Fruit fly (Drosophila melanogaster) whole organism: ENCODE results near the gene Blos2.

Source experiments
- CG8478 ChIP-seq: fragments of >200 bp; optimal IDR thresholded peaks from 2 replicates; lab custom pipeline; 2018; ENCODE audit warnings: inconsistent platforms
- Dll ChIP-seq: fragments of >200 bp; optimal IDR thresholded peaks from 2 replicates; lab custom pipeline; 2017
- EcR ChIP-seq, 2 experiments: fragments of >200 bp; optimal IDR thresholded peaks; 2 replicates each; lab custom pipeline; 2017; ENCODE audit warnings: missing biosample characterization in 2 of 2, missing genetic modification characterization in 2 of 2, missing genetic modification reagents in 2 of 2
- pan ChIP-seq: fragments of >200 bp; optimal IDR thresholded peaks from 2 replicates; lab custom pipeline; 2017
- psq ChIP-seq: fragments of >200 bp; optimal IDR thresholded peaks from 2 replicates; lab custom pipeline; 2017
- usp ChIP-seq: fragments of >200 bp; optimal IDR thresholded peaks from 2 replicates; lab custom pipeline; 2017; ENCODE audit warnings: missing biosample characterization, missing genetic modification characterization, mixed read lengths

The Blos2 gene

DNA sequence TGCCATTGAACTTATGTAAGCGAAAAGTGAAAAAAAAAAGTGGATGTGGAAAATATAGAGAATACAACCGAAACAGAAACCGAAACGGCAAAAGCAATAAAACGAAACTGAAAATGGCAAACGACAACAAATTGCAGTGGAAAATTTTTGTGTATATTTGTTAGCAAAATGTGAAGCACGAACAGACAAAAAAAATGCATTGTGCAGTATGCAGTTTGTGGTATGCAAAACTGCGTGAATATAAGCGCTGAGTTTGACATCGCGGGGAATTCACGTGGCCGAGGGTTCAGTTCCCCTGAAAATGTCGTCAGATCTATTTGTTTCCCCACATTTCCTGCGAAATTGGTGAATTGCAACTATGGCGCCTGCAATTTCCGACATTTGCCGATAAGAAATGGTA, 17.7 kb upstream of the Blos2 start:
- no peak for TF ChIP-seq EcR (GFP tag; optimal IDR thresholded peaks at IDR 0.05; lab: Kevin White, UChicago)
- no peak for TF ChIP-seq Dll (lab: Kevin White, UChicago)
- no peak for TF ChIP-seq pan (lab: Kevin White, UChicago)
- no peak for TF ChIP-seq usp (GFP tag; lab: Kevin White, UChicago)
- no peak for TF ChIP-seq CG8478 (lab: Kevin White, UChicago)
- no peak for TF ChIP-seq psq (lab: Kevin White, UChicago)

DNA sequence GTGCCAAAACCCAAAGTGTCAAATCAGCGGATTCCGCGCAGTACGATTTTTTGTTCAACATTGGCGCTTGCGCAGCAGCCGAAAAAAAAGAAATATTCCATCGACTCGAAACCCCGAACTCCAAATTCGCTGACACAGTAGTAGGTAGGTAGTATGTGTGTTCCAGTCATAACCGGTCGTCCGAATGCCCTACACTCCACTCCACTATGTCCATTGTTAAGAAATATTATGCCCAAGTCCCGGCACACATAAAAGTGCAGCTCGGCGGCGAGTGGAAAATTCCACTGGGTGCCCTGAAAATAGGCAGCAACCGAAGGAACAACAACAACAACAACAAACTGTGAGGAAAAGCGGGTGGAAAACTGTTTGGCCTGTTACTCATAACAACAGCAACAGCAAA, 16.4 kb upstream of the Blos2 start:
- TF ChIP-seq pan (lab: Kevin White, UChicago) (no peak), psq (lab: Kevin White, UChicago) (no peak), usp (GFP tag; lab: Kevin White, UChicago) (no peak), CG8478 (lab: Kevin White, UChicago) (no peak), Dll (lab: Kevin White, UChicago) (no peak), EcR (GFP tag; optimal IDR thresholded peaks at IDR 0.05; lab: Kevin White, UChicago) (no peak)

DNA sequence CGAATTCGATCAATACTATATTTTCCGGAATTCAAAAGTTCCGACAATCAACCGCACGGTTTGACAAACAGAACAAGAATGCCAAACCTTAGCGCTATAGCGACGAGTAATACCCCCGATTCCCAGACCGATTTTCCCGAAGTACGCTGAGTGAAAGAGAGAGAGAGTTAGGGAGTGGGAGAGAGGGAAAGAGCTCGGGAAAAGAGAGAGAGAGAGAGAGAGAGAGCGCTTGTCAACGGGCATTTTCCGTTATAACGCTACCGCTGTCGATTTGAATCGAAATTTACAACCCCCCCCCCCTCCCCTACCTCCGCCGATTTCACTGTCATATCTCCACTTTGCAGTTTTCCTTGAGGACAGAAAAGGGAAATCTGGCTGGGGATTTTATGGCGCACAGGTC, 14.8 kb upstream of the Blos2 start:
- TF ChIP-seq Dll (lab: Kevin White, UChicago) (no peak), usp (GFP tag; lab: Kevin White, UChicago) (no peak), pan (lab: Kevin White, UChicago) (no peak), psq (lab: Kevin White, UChicago) (no peak), CG8478 (lab: Kevin White, UChicago) (no peak), EcR (GFP tag; optimal IDR thresholded peaks at IDR 0.05; lab: Kevin White, UChicago) (no peak)

DNA sequence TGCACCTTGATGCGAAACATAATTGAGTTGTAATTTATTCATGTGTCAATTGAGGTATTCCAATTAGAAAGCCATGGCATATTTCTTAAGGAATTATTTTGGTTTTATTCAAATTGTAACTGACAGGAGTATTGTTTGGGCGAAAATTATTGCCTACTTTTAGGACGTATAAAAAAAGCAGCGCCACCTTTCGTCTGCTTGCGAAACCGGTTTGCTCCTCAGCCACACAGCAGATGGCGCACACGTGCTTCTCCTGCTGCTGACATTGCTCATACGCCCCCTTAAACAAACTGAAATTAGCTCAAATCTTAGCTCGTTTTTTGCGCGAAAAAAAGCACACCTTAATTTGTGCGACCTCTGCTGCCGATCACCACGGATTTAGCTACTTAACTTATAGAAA, 13.5 kb upstream of the Blos2 start:
- TF ChIP-seq usp (GFP tag; lab: Kevin White, UChicago), result no peak
- no peak for TF ChIP-seq psq (lab: Kevin White, UChicago)
- no peak for TF ChIP-seq pan (lab: Kevin White, UChicago)
- no peak for TF ChIP-seq EcR (GFP tag; optimal IDR thresholded peaks at IDR 0.05; lab: Kevin White, UChicago)

DNA sequence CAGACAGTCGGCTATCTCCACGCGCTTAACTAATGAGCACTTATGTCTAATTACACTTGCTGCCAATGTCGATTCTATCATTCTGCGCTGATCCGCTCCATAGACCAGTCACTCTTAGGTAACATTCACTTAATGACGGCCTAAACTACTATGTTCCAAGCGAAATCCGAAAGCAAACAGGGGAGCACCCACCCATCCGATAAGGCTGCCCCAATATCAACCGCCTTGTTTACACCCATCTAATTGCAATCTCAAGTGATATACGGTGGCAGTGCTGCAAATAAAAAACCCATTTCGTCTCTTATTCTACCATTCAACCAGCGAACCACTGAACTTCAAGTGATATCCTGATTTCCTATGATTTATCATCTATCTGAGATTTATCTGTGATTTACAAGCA, 12.0 kb upstream of the Blos2 start:
- TF ChIP-seq CG8478 (lab: Kevin White, UChicago) (no peak), EcR (GFP tag; optimal IDR thresholded peaks at IDR 0.05; lab: Kevin White, UChicago) (no peak), pan (lab: Kevin White, UChicago) (no peak), Dll (lab: Kevin White, UChicago) (no peak), psq (lab: Kevin White, UChicago) (no peak), usp (GFP tag; lab: Kevin White, UChicago) (no peak)

DNA sequence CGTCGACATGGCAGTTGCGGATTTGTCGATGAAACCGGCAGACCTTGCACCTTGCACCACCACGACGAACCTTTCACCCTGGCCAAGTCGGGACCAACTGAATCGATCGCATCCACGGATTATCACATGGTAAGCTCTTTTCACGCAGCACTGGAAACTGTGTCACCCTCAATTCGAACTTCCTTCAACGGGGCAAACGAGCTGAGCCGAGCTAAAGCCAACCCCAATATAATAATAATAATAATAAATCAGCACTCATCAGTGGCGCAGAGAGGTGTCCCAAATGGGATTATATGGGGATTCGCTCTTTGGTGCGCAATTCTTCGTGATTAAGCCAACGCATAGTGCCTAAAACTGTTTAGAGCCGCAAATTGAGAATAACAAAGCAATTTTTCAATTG, 10.1 kb upstream of the Blos2 start, which contains the start of gene CG43693:
CG43693 (minus strand) TSS at position 101 of the 400 bp plus-strand sequence.
- TF ChIP-seq Dll (lab: Kevin White, UChicago), result no peak
- no peak for TF ChIP-seq usp (GFP tag; lab: Kevin White, UChicago)
- no peak for TF ChIP-seq EcR (GFP tag; optimal IDR thresholded peaks at IDR 0.05; lab: Kevin White, UChicago)
- no peak for TF ChIP-seq pan (lab: Kevin White, UChicago)
- no peak for TF ChIP-seq CG8478 (lab: Kevin White, UChicago)
- TF ChIP-seq psq (lab: Kevin White, UChicago), result no peak

DNA sequence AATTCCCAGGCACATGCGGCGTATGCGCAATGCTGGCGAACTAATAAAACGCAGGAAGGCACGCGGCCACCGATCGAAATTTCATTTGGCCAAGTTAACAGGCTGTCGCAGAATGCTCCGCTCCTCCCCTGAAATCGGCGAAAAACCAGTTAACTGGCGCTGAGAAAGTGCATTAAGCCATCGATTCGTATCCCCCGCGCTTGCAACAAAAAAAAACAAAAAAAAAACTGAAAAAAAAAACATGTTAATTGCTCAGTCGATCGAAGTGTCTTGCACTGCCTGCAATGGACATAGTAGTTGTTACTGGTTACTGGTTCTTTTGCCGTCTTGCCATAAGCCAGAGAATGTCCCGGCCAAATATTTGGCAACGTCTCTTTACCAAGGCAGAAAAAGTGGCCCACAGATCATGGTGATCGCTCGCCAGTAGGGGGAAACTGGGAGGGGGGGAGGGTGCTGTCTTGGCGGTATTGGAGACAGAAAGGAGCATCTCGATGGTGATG, 8.6 kb upstream of the Blos2 start:
- TF ChIP-seq usp (GFP tag; lab: Kevin White, UChicago), result no peak
- TF ChIP-seq CG8478 (lab: Kevin White, UChicago), result no peak
- no peak for TF ChIP-seq EcR (GFP tag; optimal IDR thresholded peaks at IDR 0.05; lab: Kevin White, UChicago)
- no peak for TF ChIP-seq psq (lab: Kevin White, UChicago)
- no peak for TF ChIP-seq pan (lab: Kevin White, UChicago)
- no peak for TF ChIP-seq Dll (lab: Kevin White, UChicago)

DNA sequence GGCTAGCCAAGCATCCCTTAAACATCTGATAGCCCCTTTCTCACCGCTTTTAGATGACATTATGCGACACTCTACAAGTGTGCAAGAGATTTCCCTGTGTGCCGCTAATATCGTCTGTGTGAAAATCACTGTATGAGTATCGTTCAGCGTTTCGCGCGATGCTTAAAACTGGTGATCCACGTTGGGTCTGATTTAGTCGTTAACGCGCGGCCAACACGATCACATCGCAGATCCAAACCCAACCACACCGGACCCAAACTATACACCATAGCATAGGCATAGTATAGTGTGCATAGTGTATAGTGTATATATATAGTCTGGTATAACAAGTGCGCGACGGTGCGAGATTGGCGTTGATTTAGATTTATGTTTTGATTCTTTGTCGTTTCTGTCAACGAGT, 7.5 kb upstream of the Blos2 start, which contains the start of gene CG7888:
CG7888 (plus strand) TSS at position 193 of the 400 bp plus-strand sequence.
- no peak for TF ChIP-seq usp (GFP tag; lab: Kevin White, UChicago)
- TF ChIP-seq pan (lab: Kevin White, UChicago), result no peak
- no peak for TF ChIP-seq psq (lab: Kevin White, UChicago)
- TF ChIP-seq EcR (GFP tag; optimal IDR thresholded peaks at IDR 0.05; lab: Kevin White, UChicago), result no peak
- no peak for TF ChIP-seq CG8478 (lab: Kevin White, UChicago)
- no peak for TF ChIP-seq Dll (lab: Kevin White, UChicago)

DNA sequence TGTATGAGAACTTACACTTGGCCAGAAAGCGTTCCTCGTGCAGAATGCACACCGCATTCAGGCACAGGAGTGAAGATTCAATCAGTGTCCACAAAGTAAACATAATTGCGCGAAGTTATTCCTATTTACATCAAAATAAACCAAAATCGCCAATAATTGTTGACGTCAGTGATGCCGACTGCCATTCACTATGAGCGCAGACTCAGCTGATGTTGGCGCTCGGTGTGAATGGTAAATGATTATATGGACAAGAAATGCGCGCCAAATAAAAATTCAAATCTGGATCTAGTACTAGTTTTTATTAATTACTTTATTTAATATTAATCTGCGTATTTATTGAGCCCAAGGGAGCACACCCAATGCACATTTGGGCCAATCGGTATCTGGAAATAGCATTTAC, 1.1 kb downstream of the Blos2 start, which contains the start of gene CG32069:
CG32069 (minus strand) TSS at position 174 of the 400 bp plus-strand sequence.
- TF ChIP-seq psq (lab: Kevin White, UChicago), result no peak
- no peak for TF ChIP-seq EcR (GFP tag; optimal IDR thresholded peaks at IDR 0.05; lab: Kevin White, UChicago)
- no peak for TF ChIP-seq Dll (lab: Kevin White, UChicago)
- TF ChIP-seq CG8478 (lab: Kevin White, UChicago), result no peak
- TF ChIP-seq usp (GFP tag; lab: Kevin White, UChicago), result no peak
- TF ChIP-seq pan (lab: Kevin White, UChicago), result no peak

DNA sequence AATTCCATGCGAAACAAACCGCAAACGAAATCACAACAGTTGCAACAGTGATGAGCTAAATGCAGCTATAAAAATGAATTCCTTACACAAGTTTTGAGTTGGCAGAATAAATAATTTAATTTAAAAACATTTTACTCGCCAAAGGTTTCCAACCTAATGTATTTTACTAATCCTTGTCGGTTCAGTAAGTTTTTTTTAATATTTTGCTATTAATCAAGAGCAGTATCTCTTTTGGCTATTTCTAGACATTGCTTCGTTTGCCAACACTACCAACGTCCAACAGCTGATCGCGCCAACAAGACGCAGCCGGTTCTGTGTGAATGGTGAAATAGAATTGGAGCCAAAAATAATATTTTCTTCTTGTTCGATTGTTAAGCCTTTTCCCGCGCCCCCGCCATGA, 3.3 kb downstream of the Blos2 start, which contains the start of the genes CG32075, CG45101 and SuUR:
CG32075 (minus strand) TSS at position 253 of the 400 bp plus-strand sequence.
CG45101 (plus strand) TSS at position 303 of the 400 bp plus-strand sequence.
SuUR (plus strand) TSS at position 303 of the 400 bp plus-strand sequence.
- no peak for TF ChIP-seq Dll (lab: Kevin White, UChicago)
- no peak for TF ChIP-seq EcR (GFP tag; optimal IDR thresholded peaks at IDR 0.05; lab: Kevin White, UChicago)
- no peak for TF ChIP-seq psq (lab: Kevin White, UChicago)
- TF ChIP-seq CG8478 (lab: Kevin White, UChicago), result no peak
- TF ChIP-seq pan (lab: Kevin White, UChicago), result no peak
- no peak for TF ChIP-seq usp (GFP tag; lab: Kevin White, UChicago)

DNA sequence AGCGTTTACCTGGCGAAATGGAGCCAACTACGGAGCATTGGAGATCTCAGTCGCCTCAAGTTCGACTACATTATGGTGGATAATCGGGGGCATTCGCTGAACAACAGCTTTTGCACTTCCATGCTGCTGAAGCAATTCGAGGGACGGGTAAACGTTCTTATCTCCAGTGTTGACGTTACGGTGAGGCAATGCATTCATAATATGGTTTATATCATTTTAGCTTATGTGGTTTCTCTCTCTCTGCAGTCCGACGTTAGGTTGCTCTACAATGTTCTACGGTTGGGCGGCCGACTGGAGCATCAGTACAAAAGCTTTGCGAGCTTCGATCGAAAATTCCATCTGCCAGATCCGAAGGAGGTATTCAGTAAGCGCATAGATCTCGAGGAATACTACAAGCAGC, 4.5 kb downstream of the Blos2 start:
- TF ChIP-seq usp (GFP tag; lab: Kevin White, UChicago) (no peak), psq (lab: Kevin White, UChicago) (no peak), pan (lab: Kevin White, UChicago) (no peak)
